Worm (Caenorhabditis elegans) whole organism, L2 larva: ENCODE results near the gene fbxb-65.

Source experiments
- F13H6.1 ChIP-seq: sonication (generic microtip); optimal IDR thresholded peaks from 2 replicates; lab custom pipeline; 2016; ENCODE audit warnings: missing genetic modification characterization, missing compliant biosample characterization
- R02D3.7 ChIP-seq: fragments of 150-350 bp; optimal IDR thresholded peaks from 2 replicates; lab custom pipeline; 2014; ENCODE audit warnings: missing biosample characterization, missing genetic modification characterization
- Y55F3AM.14 ChIP-seq: fragments of 200-800 bp; sonication (Bioruptor generic); optimal IDR thresholded peaks from 2 replicates; lab custom pipeline; 2018; ENCODE audit warnings: mild to moderate bottlenecking, missing genetic modification characterization, missing compliant biosample characterization
- ama-1 ChIP-seq: fragments of 150-350 bp; optimal IDR thresholded peaks from 2 replicates; lab custom pipeline; 2018; ENCODE audit warnings: inconsistent platforms
- blmp-1 ChIP-seq: sonication (generic microtip); optimal IDR thresholded peaks from 2 replicates; lab custom pipeline; 2017; ENCODE audit warnings: missing genetic modification characterization, mild to moderate bottlenecking, missing compliant biosample characterization, antibody characterized with exemption, moderate library complexity; ENCODE audit not compliant: insufficient read depth
- dmd-4 ChIP-seq: sonication (generic microtip); optimal IDR thresholded peaks from 2 replicates; lab custom pipeline; 2017; ENCODE audit warnings: missing biosample characterization, missing genetic modification characterization
- elt-3 ChIP-seq: sonication (generic microtip); optimal IDR thresholded peaks from 2 replicates; lab custom pipeline; 2017; ENCODE audit warnings: missing biosample characterization, missing genetic modification characterization
- lin-11 ChIP-seq: fragments of 150-350 bp; sonication (generic microtip); optimal IDR thresholded peaks from 2 replicates; lab custom pipeline; 2014; ENCODE audit warnings: missing biosample characterization, missing genetic modification characterization, inconsistent platforms, mixed read lengths
- mab-5 ChIP-seq: fragments of 150-350 bp; optimal IDR thresholded peaks from 2 replicates; lab custom pipeline; 2014; ENCODE audit warnings: missing biosample characterization, missing genetic modification characterization
- mdl-1 ChIP-seq, 2 experiments: fragments of 150-350 bp in 1 of 2; sonication (generic microtip) in 1 of 2; optimal IDR thresholded peaks; 2 replicates each; lab custom pipeline; 2017; ENCODE audit warnings: missing biosample characterization in 2 of 2, missing genetic modification characterization in 2 of 2
- nhr-6 ChIP-seq: fragments of 150-350 bp; optimal IDR thresholded peaks from 2 replicates; lab custom pipeline; 2014; ENCODE audit warnings: missing biosample characterization, missing genetic modification characterization
- zag-1 ChIP-seq: fragments of 150-350 bp; optimal IDR thresholded peaks from 2 replicates; lab custom pipeline; 2014; ENCODE audit warnings: missing biosample characterization, missing genetic modification characterization
- ztf-11 ChIP-seq: sonication (generic microtip); optimal IDR thresholded peaks from 2 replicates; lab custom pipeline; 2017; ENCODE audit warnings: missing biosample characterization, missing genetic modification characterization

ce11 chrV:19355219-19355618, 25.9 kb downstream of the fbxb-65 start:
- TF ChIP-seq dmd-4 (tag; lab: Kevin White, UChicago) (no peak), R02D3.7 (tag; lab: Kevin White, UChicago) (no peak), blmp-1 (tag; lab: Kevin White, UChicago) (no peak), mab-5 (tag; lab: Kevin White, UChicago) (no peak), lin-11 (no peak), Y55F3AM.14 (GFP tag; lab: Kevin White, UChicago) (no peak), elt-3 (no peak), ama-1 (lab: Kevin White, UChicago) (no peak), mdl-1 (tag; optimal IDR thresholded peaks at IDR 0.05; lab: Kevin White, UChicago) (no peak), F13H6.1 (tag; lab: Kevin White, UChicago) (no peak), nhr-6 (tag; lab: Kevin White, UChicago) (no peak), ztf-11 (tag; lab: Kevin White, UChicago) (no peak), zag-1 (tag; lab: Kevin White, UChicago) (no peak)
